Fruit fly (Drosophila melanogaster) whole organism, embryonic: ENCODE results near the gene Kyat.

Experiments
- Adf1 ChIP-seq: fragments of 200-800 bp; sonication (Bioruptor generic); IDR thresholded peaks from 2 replicates; pipeline ENCODE4 v1.3.6; 2022; ENCODE audit warnings: missing biosample characterization, missing genetic modification characterization
- Awh ChIP-seq: fragments of 200-800 bp; sonication (Bioruptor generic); IDR thresholded peaks from 2 replicates; pipeline ENCODE4, ENCODE4 v1.3.6; 2022; ENCODE audit warnings: missing biosample characterization, missing genetic modification characterization
- BtbVII ChIP-seq: fragments of 200-800 bp; sonication (Bioruptor generic); optimal IDR thresholded peaks from 3 replicates; lab custom pipeline; 2017; ENCODE audit warnings: missing biosample characterization, mild to moderate bottlenecking, missing genetic modification characterization
- CG10959 ChIP-seq: fragments of 200-800 bp; sonication (Bioruptor generic); IDR thresholded peaks from 2 replicates; pipeline ENCODE4 v1.3.6; 2022; ENCODE audit warnings: missing biosample characterization, missing genetic modification characterization
- CG14667 ChIP-seq: fragments of 200-800 bp; sonication (Bioruptor generic); IDR thresholded peaks from 2 replicates; pipeline ENCODE4 v1.3.6; 2022; ENCODE audit warnings: missing biosample characterization, missing genetic modification characterization
- CG14710 ChIP-seq: fragments of 200-800 bp; sonication (Bioruptor generic); optimal IDR thresholded peaks from 3 replicates; lab custom pipeline; 2019; ENCODE audit warnings: missing biosample characterization, mild to moderate bottlenecking, missing genetic modification characterization, moderate library complexity
- CG16863 ChIP-seq: fragments of 200-800 bp; sonication (Bioruptor generic); optimal IDR thresholded peaks from 3 replicates; lab custom pipeline; 2016; ENCODE audit warnings: missing biosample characterization, missing genetic modification characterization
- CG18619 ChIP-seq: fragments of 200-800 bp; sonication (Bioruptor generic); optimal IDR thresholded peaks from 3 replicates; lab custom pipeline; 2017; ENCODE audit warnings: missing biosample characterization, mild to moderate bottlenecking, missing genetic modification characterization
- CG2875 ChIP-seq: fragments of 200-800 bp; sonication (Bioruptor generic); optimal IDR thresholded peaks from 2 replicates; lab custom pipeline; 2017; ENCODE audit warnings: missing biosample characterization, mild to moderate bottlenecking, missing genetic modification characterization, missing genetic modification reagents
- CG5245 ChIP-seq: fragments of 200-800 bp; sonication (Bioruptor generic); optimal IDR thresholded peaks from 3 replicates; lab custom pipeline; 2016; ENCODE audit warnings: missing biosample characterization, missing genetic modification characterization
- CG7372 ChIP-seq: fragments of 200-800 bp; sonication (Bioruptor generic); IDR thresholded peaks from 2 replicates; pipeline ENCODE4 v1.3.6; 2022; ENCODE audit warnings: missing biosample characterization, missing genetic modification characterization
- CG7839 ChIP-seq: fragments of 200-800 bp; sonication (Bioruptor generic); optimal IDR thresholded peaks from 3 replicates; lab custom pipeline; 2018; ENCODE audit warnings: missing biosample characterization, mild to moderate bottlenecking, missing genetic modification characterization, moderate library complexity
- CG7928 ChIP-seq: fragments of 200-800 bp; sonication (Bioruptor generic); optimal IDR thresholded peaks from 2 replicates; lab custom pipeline; 2017; ENCODE audit warnings: missing biosample characterization, mild to moderate bottlenecking, missing genetic modification characterization
- CHES-1-like ChIP-seq: fragments of 200-800 bp; sonication (Bioruptor generic); optimal IDR thresholded peaks from 2 replicates; lab custom pipeline; 2016; ENCODE audit warnings: missing biosample characterization, missing genetic modification characterization
- D19A ChIP-seq: fragments of 200-800 bp; optimal IDR thresholded peaks from 3 replicates; lab custom pipeline; 2019; ENCODE audit warnings: missing biosample characterization, mild to moderate bottlenecking, missing genetic modification characterization, moderate library complexity
- Fer3 ChIP-seq: fragments of 200-800 bp; sonication (Bioruptor generic); optimal IDR thresholded peaks from 2 replicates; lab custom pipeline; 2018; ENCODE audit warnings: missing biosample characterization, mild to moderate bottlenecking, missing genetic modification characterization, moderate library complexity
- Gsc ChIP-seq: fragments of 200-800 bp; sonication (Bioruptor generic); IDR thresholded peaks from 2 replicates; pipeline ENCODE4 v1.3.6; 2022; ENCODE audit warnings: missing biosample characterization, missing genetic modification characterization
- HLH54F ChIP-seq: fragments of 200-800 bp; sonication (Bioruptor generic); optimal IDR thresholded peaks from 3 replicates; lab custom pipeline; 2016; ENCODE audit warnings: missing biosample characterization, missing genetic modification characterization
- Kr ChIP-seq: fragments of 200-800 bp; sonication (Bioruptor generic); optimal IDR thresholded peaks from 2 replicates; lab custom pipeline; 2017; ENCODE audit warnings: missing biosample characterization, mild to moderate bottlenecking, missing genetic modification characterization
- Lpt ChIP-seq: fragments of >200 bp; optimal IDR thresholded peaks from 2 replicates; lab custom pipeline; 2018; ENCODE audit warnings: missing biosample characterization, missing genetic modification characterization
- NC2β ChIP-seq: fragments of 200-800 bp; sonication (Bioruptor generic); optimal IDR thresholded peaks from 2 replicates; lab custom pipeline; 2016; ENCODE audit warnings: missing biosample characterization, missing genetic modification characterization
- PHDP ChIP-seq: fragments of 200-800 bp; sonication (Bioruptor generic); optimal IDR thresholded peaks from 3 replicates; lab custom pipeline; 2018; ENCODE audit warnings: missing biosample characterization, mild to moderate bottlenecking, missing genetic modification characterization, moderate library complexity
- Spps ChIP-seq: fragments of 200-800 bp; sonication (Bioruptor generic); optimal IDR thresholded peaks from 2 replicates; lab custom pipeline; 2018; ENCODE audit warnings: missing biosample characterization, mild to moderate bottlenecking, missing genetic modification characterization
- Xbp1 ChIP-seq: fragments of 200-800 bp; sonication (Bioruptor generic); optimal IDR thresholded peaks from 3 replicates; lab custom pipeline; 2016; ENCODE audit warnings: missing biosample characterization, mild to moderate bottlenecking, missing genetic modification characterization
- ash1 ChIP-seq: fragments of 200-800 bp; sonication (Bioruptor generic); optimal IDR thresholded peaks from 2 replicates; lab custom pipeline; 2018; ENCODE audit warnings: missing biosample characterization, mild to moderate bottlenecking, missing genetic modification characterization
- cato ChIP-seq: fragments of 200-800 bp; sonication (Bioruptor generic); optimal IDR thresholded peaks from 2 replicates; lab custom pipeline; 2016; ENCODE audit warnings: missing biosample characterization, missing genetic modification characterization, borderline replicate concordance
- fd64A ChIP-seq: fragments of 200-800 bp; sonication (Bioruptor generic); optimal IDR thresholded peaks from 3 replicates; lab custom pipeline; 2018; ENCODE audit warnings: missing biosample characterization, mild to moderate bottlenecking, missing genetic modification characterization
- gem ChIP-seq: fragments of 200-800 bp; sonication (Bioruptor generic); optimal IDR thresholded peaks from 2 replicates; lab custom pipeline; 2019; ENCODE audit warnings: missing biosample characterization, mild to moderate bottlenecking, missing genetic modification characterization, moderate library complexity
- lov ChIP-seq, 2 experiments: fragments of 200-800 bp in 1 of 2; fragments of >200 bp in 1 of 2; sonication (Bioruptor generic) in 1 of 2; IDR thresholded peaks in 1 of 2; optimal IDR thresholded peaks in 1 of 2; 2 replicates in 1 of 2; 3 replicates in 1 of 2; pipeline versions ENCODE4 v1.3.6 to Lab custom; 2017 to 2022; ENCODE audit warnings: missing biosample characterization in 1 of 2, missing genetic modification characterization in 1 of 2
- odd ChIP-seq: fragments of 200-800 bp; sonication (Bioruptor generic); optimal IDR thresholded peaks from 2 replicates; lab custom pipeline; 2017; ENCODE audit warnings: missing biosample characterization, mild to moderate bottlenecking, missing genetic modification characterization
- peb ChIP-seq: fragments of 200-800 bp; sonication (Bioruptor generic); IDR thresholded peaks from 2 replicates; pipeline ENCODE4 v1.3.6; 2022; ENCODE audit warnings: missing biosample characterization, missing genetic modification characterization
- pfk ChIP-seq: fragments of 200-800 bp; sonication (Bioruptor generic); optimal IDR thresholded peaks from 2 replicates; lab custom pipeline; 2018; ENCODE audit warnings: missing biosample characterization, mild to moderate bottlenecking, missing genetic modification characterization, moderate library complexity
- phol ChIP-seq: fragments of 200-800 bp; sonication (Bioruptor generic); optimal IDR thresholded peaks from 3 replicates; lab custom pipeline; 2018; ENCODE audit warnings: missing biosample characterization, mild to moderate bottlenecking, missing genetic modification characterization, moderate library complexity
- prd ChIP-seq, 3 experiments: fragments of >200 bp in 2 of 3; fragments of 200-800 bp in 1 of 3; sonication (Bioruptor generic) in 1 of 3; optimal IDR thresholded peaks in 2 of 3; IDR thresholded peaks in 1 of 3; 2 replicates in 2 of 3; 3 replicates in 1 of 3; pipeline versions ENCODE4 v1.3.6 to Lab custom; 2017 to 2022; ENCODE audit warnings: missing biosample characterization in 1 of 3, missing genetic modification characterization in 1 of 3
- psq ChIP-seq: fragments of 200-800 bp; sonication (Bioruptor generic); optimal IDR thresholded peaks from 2 replicates; lab custom pipeline; 2017; ENCODE audit warnings: missing biosample characterization, missing genetic modification characterization
- pzg ChIP-seq: fragments of 200-800 bp; sonication (Bioruptor generic); optimal IDR thresholded peaks from 3 replicates; lab custom pipeline; 2018; ENCODE audit warnings: missing biosample characterization, mild to moderate bottlenecking, missing genetic modification characterization, moderate library complexity
- sens ChIP-seq: fragments of 200-800 bp; sonication (Bioruptor generic); peaks from one replicate; lab custom pipeline; 2016; ENCODE audit warnings: missing biosample characterization, missing genetic modification characterization
- sim ChIP-seq: fragments of 200-800 bp; sonication (Bioruptor generic); IDR thresholded peaks from 2 replicates; pipeline ENCODE4 v1.3.6; 2022; ENCODE audit warnings: missing biosample characterization, missing genetic modification characterization
- sima ChIP-seq: fragments of 200-800 bp; sonication (Bioruptor generic); optimal IDR thresholded peaks from 2 replicates; lab custom pipeline; 2016; ENCODE audit warnings: missing biosample characterization, missing genetic modification characterization
- sob ChIP-seq: fragments of 200-800 bp; sonication (Bioruptor generic); IDR thresholded peaks from 2 replicates; pipeline ENCODE4 v1.3.6; 2022; ENCODE audit warnings: missing biosample characterization, missing genetic modification characterization
- sqz ChIP-seq: fragments of 200-800 bp; sonication (Bioruptor generic); optimal IDR thresholded peaks from 3 replicates; lab custom pipeline; 2018; ENCODE audit warnings: missing biosample characterization, mild to moderate bottlenecking, missing genetic modification characterization
- tap ChIP-seq: fragments of 200-800 bp; optimal IDR thresholded peaks from 3 replicates; lab custom pipeline; 2019; ENCODE audit warnings: missing biosample characterization, mild to moderate bottlenecking, missing genetic modification characterization, moderate library complexity
- trem ChIP-seq: fragments of 200-800 bp; optimal IDR thresholded peaks from 3 replicates; lab custom pipeline; 2019; ENCODE audit warnings: missing biosample characterization, mild to moderate bottlenecking, missing genetic modification characterization, moderate library complexity
- ttk ChIP-seq: fragments of 200-800 bp; sonication (Bioruptor generic); IDR thresholded peaks from 2 replicates; pipeline ENCODE4 v2.1.2; 2022; ENCODE audit warnings: missing biosample characterization, missing genetic modification characterization
- unc-4 ChIP-seq: fragments of 200-800 bp; sonication (Bioruptor generic); IDR thresholded peaks from 2 replicates; pipeline ENCODE4 v1.3.6; 2022; ENCODE audit warnings: missing biosample characterization, missing genetic modification characterization; ENCODE audit not compliant: partially characterized antibody
- unpg ChIP-seq: fragments of 200-800 bp; sonication (Bioruptor generic); optimal IDR thresholded peaks from 3 replicates; lab custom pipeline; 2018; ENCODE audit warnings: missing biosample characterization, mild to moderate bottlenecking, missing genetic modification characterization, moderate library complexity
- vvl ChIP-seq: fragments of 200-800 bp; sonication (Bioruptor generic); IDR thresholded peaks from 2 replicates; pipeline ENCODE4 v1.3.6; 2022; ENCODE audit warnings: missing biosample characterization, missing genetic modification characterization
- wor ChIP-seq: fragments of 200-800 bp; sonication (Bioruptor generic); IDR thresholded peaks from 2 replicates; pipeline ENCODE4 v1.3.6; 2022; ENCODE audit warnings: missing biosample characterization, missing genetic modification characterization
- zf30C ChIP-seq: fragments of 200-800 bp; sonication (Bioruptor generic); optimal IDR thresholded peaks from 3 replicates; lab custom pipeline; 2018; ENCODE audit warnings: missing biosample characterization, mild to moderate bottlenecking, missing genetic modification characterization

Kyat gene

dm6 chr3R:11855156-11855555, 32.9 kb upstream of the Kyat start (continued):
- TF ChIP-seq HLH54F = no peak
- TF ChIP-seq phol (tag; lab: Kevin White, UChicago) = peak; percentile 30
- no peak for TF ChIP-seq CG7372
- TF ChIP-seq CG16863 (GFP tag; lab: Kevin White, UChicago) = no peak

- peak; percentile 51; the same call in 1 of the 2 replicates for TF ChIP-seq Awh (GFP tag; lab: Robert Waterston, UW)
- no peak for TF ChIP-seq pfk (GFP tag; lab: Kevin White, UChicago)
- no peak for TF ChIP-seq sob (GFP tag; lab: Robert Waterston, UW)
- TF ChIP-seq prd (optimal IDR thresholded peaks at IDR 0.05; lab: Kevin White, UChicago) = no peak
- TF ChIP-seq prd (GFP tag; IDR thresholded peaks at IDR 0.05; lab: Robert Waterston, UW) = no peak; the same call in 2 of the 3 replicates
- TF ChIP-seq odd = peak; percentile 6
- no peak for TF ChIP-seq Lpt (GFP tag; lab: Kevin White, UChicago)
- TF ChIP-seq tap (tag; lab: Kevin White, UChicago) = peak; percentile 68
- TF ChIP-seq CG2875 = peak; percentile 60
- TF ChIP-seq CG7928 (GFP tag; lab: Kevin White, UChicago) = no peak
- TF ChIP-seq sim = no peak
- TF ChIP-seq BtbVII (GFP tag; lab: Kevin White, UChicago) = no peak
- TF ChIP-seq peb (GFP tag; lab: Robert Waterston, UW) = 0 out of 2 replicates have a peak, but pooled peaks have one; percentile 41
- TF ChIP-seq CHES-1-like (GFP tag; lab: Kevin White, UChicago) = no peak
- no peak for TF ChIP-seq CG5245 (GFP tag; lab: Kevin White, UChicago)
- peak; percentile 73 for TF ChIP-seq CG7839 (tag; lab: Kevin White, UChicago)
- TF ChIP-seq zf30C (GFP tag; lab: Kevin White, UChicago) = no peak
- TF ChIP-seq Fer3 (tag; lab: Kevin White, UChicago) = peak; percentile 26
- no peak for TF ChIP-seq sima (GFP tag; lab: Kevin White, UChicago)
- no peak for TF ChIP-seq Adf1 (GFP tag; lab: Robert Waterston, UW)
- TF ChIP-seq Spps (tag; lab: Kevin White, UChicago) = peak; percentile 52
- no peak for TF ChIP-seq pzg (GFP tag; lab: Kevin White, UChicago)
- peak; percentile 79 for TF ChIP-seq PHDP
- no peak for TF ChIP-seq Kr
- peak; percentile 83 for TF ChIP-seq gem (tag; lab: Kevin White, UChicago)
- TF ChIP-seq ttk (GFP tag; lab: Robert Waterston, UW) = 0 out of 2 replicates have a peak, but pooled peaks have one; percentile 44
- no peak for TF ChIP-seq ash1 (GFP tag; lab: Kevin White, UChicago)
- TF ChIP-seq lov (optimal IDR thresholded peaks at IDR 0.05; lab: Kevin White, UChicago) = no peak
- TF ChIP-seq lov (GFP tag; IDR thresholded peaks at IDR 0.05; lab: Robert Waterston, UW) = no peak
- TF ChIP-seq D19A = peak; percentile 75
- TF ChIP-seq CG14667 = no peak
- TF ChIP-seq CG10959 = no peak
- TF ChIP-seq NC2β (GFP tag; lab: Kevin White, UChicago) = no peak
- TF ChIP-seq unc-4 (GFP tag; lab: Robert Waterston, UW) = no peak
- TF ChIP-seq vvl = peak; percentile 71
- TF ChIP-seq CG14710 (tag; lab: Kevin White, UChicago) = peak; percentile 74
- no peak for TF ChIP-seq psq (GFP tag; lab: Kevin White, UChicago)
- peak; percentile 78 for TF ChIP-seq unpg (GFP tag; lab: Kevin White, UChicago)
- peak; percentile 13 for TF ChIP-seq Xbp1 (GFP tag; lab: Kevin White, UChicago)
- peak; percentile 69 for TF ChIP-seq sens (GFP tag; lab: Kevin White, UChicago)
- no peak for TF ChIP-seq sqz (GFP tag; lab: Kevin White, UChicago)
- TF ChIP-seq Gsc (GFP tag; lab: Robert Waterston, UW) = no peak
- TF ChIP-seq wor = peak; percentile 45
- TF ChIP-seq CG18619 (GFP tag; lab: Kevin White, UChicago) = no peak
- no peak for TF ChIP-seq cato (GFP tag; lab: Kevin White, UChicago)
- peak; percentile 64 for TF ChIP-seq trem
- TF ChIP-seq fd64A = no peak
These were observed 29.6 kb upstream of the Kyat start for dm6 chr3R:11851939-11852338.
